In the genomic region with DNA sequence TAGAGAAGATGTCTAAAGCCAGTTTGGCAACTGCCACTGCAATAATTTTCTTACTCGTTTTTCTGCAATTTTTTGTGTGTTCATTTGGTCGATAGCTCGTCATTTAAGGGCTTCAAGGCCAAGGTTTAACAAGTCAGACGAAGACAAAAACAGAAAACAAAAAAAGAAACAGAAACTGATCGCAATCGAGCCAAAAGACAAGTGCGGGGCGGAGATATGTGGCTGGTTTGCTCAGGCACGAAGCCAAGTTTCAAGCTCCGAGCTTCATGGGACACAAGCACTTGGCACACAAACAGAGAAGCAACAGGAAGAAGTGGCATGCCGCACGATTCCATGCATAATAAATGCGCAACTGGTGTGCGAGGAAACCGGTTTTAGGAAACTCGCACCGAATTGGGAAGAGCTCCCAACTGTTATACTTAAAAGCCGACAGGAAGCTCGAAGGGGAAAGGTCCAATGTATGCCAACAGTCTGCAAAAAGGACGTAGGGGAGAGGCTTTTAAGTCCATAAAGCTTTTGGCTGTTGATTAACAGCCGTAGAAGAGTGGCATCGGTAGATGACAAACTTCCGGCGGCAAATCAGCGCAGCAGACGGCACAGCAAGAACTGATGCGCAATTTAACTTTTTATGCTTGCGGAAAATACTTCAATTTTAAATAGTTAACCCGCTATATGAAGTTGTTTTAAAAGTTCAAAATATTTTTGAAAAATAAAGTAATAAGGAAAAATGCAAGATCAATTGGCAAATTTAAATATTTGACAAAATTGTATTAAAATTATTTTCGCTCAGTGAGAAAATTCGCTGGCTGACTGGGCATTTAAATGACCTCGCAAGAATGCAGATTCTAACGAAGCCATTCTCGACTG, we compare ENCODE assay signal across 3 fruit fly cellular contexts.
A peak's percentile ranks its signal among the peaks of the same experiment; 100 is the strongest.
TF ChIP-seq lines count a peak whose summit lies in the region.

No protein-coding gene starts in this region.

TF ChIP-seq in whole organism, embryonic, 481 proteins besides CTCF, POLR2A, EP300 and RAD21 (continued from another document):
- TF ChIP-seq CG10147 (GFP tag; optimal IDR thresholded peaks at IDR 0.05; lab: Kevin White, UChicago) (no peak), Deaf1 (tag; optimal IDR thresholded peaks at IDR 0.05; lab: Kevin White, UChicago) (peak; percentile 87), bsh (GFP tag; optimal IDR thresholded peaks at IDR 0.05; lab: Kevin White, UChicago) (peak in 1 of 2 experiments; percentile 28), br (optimal IDR thresholded peaks at IDR 0.05; lab: Kevin White, UChicago) (no peak), chinmo (GFP tag; IDR thresholded peaks at IDR 0.05; lab: Robert Waterston, UW; ENCODE audit: partially characterized antibody) (0 out of 4 replicates have a peak, but pooled peaks have one; percentile 24), ewg (GFP tag; optimal IDR thresholded peaks at IDR 0.05; lab: Kevin White, UChicago) (peak; percentile 30), Adf1 (GFP tag; IDR thresholded peaks at IDR 0.05; lab: Robert Waterston, UW) (peak; percentile 29; the same call in 1 of the 2 replicates), cg (GFP tag; optimal IDR thresholded peaks at IDR 0.05; lab: Kevin White, UChicago) (no peak)

TF ChIP-seq in whole organism, prepupa, 60 proteins besides CTCF, POLR2A, EP300 and RAD21 (continued from another document):
- TF ChIP-seq Sox15 (GFP tag; optimal IDR thresholded peaks at IDR 0.05; lab: Kevin White, UChicago) (no peak), Sox102F (GFP tag; optimal IDR thresholded peaks at IDR 0.05; lab: Kevin White, UChicago) (peak; percentile 13), salr (GFP tag; optimal IDR thresholded peaks at IDR 0.05; lab: Kevin White, UChicago) (peak in 1 of 2 experiments; percentile 24), esn (GFP tag; optimal IDR thresholded peaks at IDR 0.05; lab: Kevin White, UChicago) (peak; percentile 69), Hr39 (GFP tag; optimal IDR thresholded peaks at IDR 0.05; lab: Kevin White, UChicago) (peak; percentile 10), spab (GFP tag; optimal IDR thresholded peaks at IDR 0.05; lab: Kevin White, UChicago) (no peak), ss (GFP tag; optimal IDR thresholded peaks at IDR 0.05; lab: Kevin White, UChicago) (peak; percentile 66 to 89), Met (GFP tag; optimal IDR thresholded peaks at IDR 0.05; lab: Kevin White, UChicago) (peak; percentile 63), cyc (GFP tag; optimal IDR thresholded peaks at IDR 0.05; lab: Kevin White, UChicago) (peak; percentile 7), CG4318 (GFP tag; optimal IDR thresholded peaks at IDR 0.05; lab: Kevin White, UChicago) (peak; percentile 27), CG9139 (GFP tag; optimal IDR thresholded peaks at IDR 0.05; lab: Kevin White, UChicago) (no peak), fd85E (GFP tag; optimal IDR thresholded peaks at IDR 0.05; lab: Kevin White, UChicago) (no peak), CG34406 (GFP tag; optimal IDR thresholded peaks at IDR 0.05; lab: Kevin White, UChicago) (peak; percentile 39), CG11902 (GFP tag; optimal IDR thresholded peaks at IDR 0.05; lab: Kevin White, UChicago) (no peak), CG6163 (GFP tag; IDR thresholded peaks at IDR 0.05; lab: Robert Waterston, UW) (peak; percentile 68), CG1621 (tag; optimal IDR thresholded peaks at IDR 0.05; lab: Kevin White, UChicago) (no peak), CG6808 (GFP tag; optimal IDR thresholded peaks at IDR 0.05; lab: Kevin White, UChicago) (no peak), fd59A (GFP tag; optimal IDR thresholded peaks at IDR 0.05; lab: Kevin White, UChicago) (no peak), dsx (GFP tag; optimal IDR thresholded peaks at IDR 0.05; lab: Kevin White, UChicago; ENCODE audit: poor library complexity, severe bottlenecking) (peak; percentile 57), CG8632 (GFP tag; optimal IDR thresholded peaks at IDR 0.05; lab: Kevin White, UChicago) (peak; percentile 8), CG6854 (GFP tag; optimal IDR thresholded peaks at IDR 0.05; lab: Kevin White, UChicago) (peak; percentile 52), CG8319 (GFP tag; optimal IDR thresholded peaks at IDR 0.05; lab: Kevin White, UChicago) (no peak), lz (GFP tag; optimal IDR thresholded peaks at IDR 0.05; lab: Kevin White, UChicago) (peak; percentile 51), CG3919 (GFP tag; optimal IDR thresholded peaks at IDR 0.05; lab: Kevin White, UChicago) (peak; percentile 43), Sox14 (GFP tag; optimal IDR thresholded peaks at IDR 0.05; lab: Kevin White, UChicago) (peak; percentile 61), Ets21C (GFP tag; optimal IDR thresholded peaks at IDR 0.05; lab: Kevin White, UChicago) (no peak), Blimp-1 (GFP tag; optimal IDR thresholded peaks at IDR 0.05; lab: Kevin White, UChicago) (peak; percentile 73), CG10669 (GFP tag; optimal IDR thresholded peaks at IDR 0.05; lab: Kevin White, UChicago) (no peak), CG11294 (GFP tag; IDR thresholded peaks at IDR 0.05; lab: Robert Waterston, UW) (no peak; the same call in 1 of the 2 replicates), pdm3 (GFP tag; optimal IDR thresholded peaks at IDR 0.05; lab: Kevin White, UChicago) (peak; percentile 23), Gug (GFP tag; IDR thresholded peaks at IDR 0.05; lab: Robert Waterston, UW) (peak; percentile 30), eg (GFP tag; IDR thresholded peaks at IDR 0.05; lab: Robert Waterston, UW) (peak; percentile 73), topi (GFP tag; optimal IDR thresholded peaks at IDR 0.05; lab: Kevin White, UChicago) (peak; percentile 46), Ets96B (tag; optimal IDR thresholded peaks at IDR 0.05; lab: Kevin White, UChicago) (peak; percentile 26), CG8119 (GFP tag; IDR thresholded peaks at IDR 0.05; lab: Robert Waterston, UW) (peak; percentile 61; the same call in 2 of the 3 replicates), CG6276 (GFP tag; optimal IDR thresholded peaks at IDR 0.05; lab: Kevin White, UChicago) (peak; percentile 32), OdsH (GFP tag; optimal IDR thresholded peaks at IDR 0.05; lab: Kevin White, UChicago) (peak; percentile 36), achi (GFP tag; optimal IDR thresholded peaks at IDR 0.05; lab: Kevin White, UChicago) (peak; percentile 43), CG16779 (tag; optimal IDR thresholded peaks at IDR 0.05; lab: Kevin White, UChicago) (peak; percentile 17), svp (GFP tag; lab: Kevin White, UChicago) (peak; percentile 69)

TF ChIP-seq in whole organism, wandering third instar larva, 38 proteins besides CTCF, POLR2A, EP300 and RAD21 (continued from another document):
- no peak for TF ChIP-seq dl (GFP tag; optimal IDR thresholded peaks at IDR 0.05; lab: Kevin White, UChicago; ENCODE audit: insufficient read depth in 1 of 2, partially characterized antibody in 2 of 2)
